Fruit fly (Drosophila melanogaster): ENCODE data around the gene CG15533.

The CG15533 gene

dm6 chr3R:30428459-30428858, at the start of gene CG15533:
Gene CG15533, plus strand, starts transcription at chr3R:30428820.
- no peak for TF ChIP-seq CG11617 (GFP tag; optimal IDR thresholded peaks at IDR 0.05)
- no peak for TF ChIP-seq cic (GFP tag; optimal IDR thresholded peaks at IDR 0.05)
- no peak for TF ChIP-seq toe (GFP tag; optimal IDR thresholded peaks at IDR 0.05)
- no peak for TF ChIP-seq bab1 (GFP tag; optimal IDR thresholded peaks at IDR 0.05)
- no peak for TF ChIP-seq Crg-1 (GFP tag; optimal IDR thresholded peaks at IDR 0.05)
- no peak for TF ChIP-seq Hr96 (GFP tag; optimal IDR thresholded peaks at IDR 0.05)
- no peak for TF ChIP-seq CG5204 (GFP tag; optimal IDR thresholded peaks at IDR 0.05)
- TF ChIP-seq CG14711 (tag; optimal IDR thresholded peaks at IDR 0.05): no peak
- no peak for TF ChIP-seq CG7101 (tag; optimal IDR thresholded peaks at IDR 0.05)
- TF ChIP-seq Clk (GFP tag; optimal IDR thresholded peaks at IDR 0.05): no peak
- no peak for TF ChIP-seq pad (GFP tag; optimal IDR thresholded peaks at IDR 0.05)
- no peak for TF ChIP-seq CG12768 (GFP tag; optimal IDR thresholded peaks at IDR 0.05)
- no peak for TF ChIP-seq tj (GFP tag; optimal IDR thresholded peaks at IDR 0.05)
- TF ChIP-seq ovo (GFP tag; optimal IDR thresholded peaks at IDR 0.05): no peak
- no peak for TF ChIP-seq Mnt (GFP tag; optimal IDR thresholded peaks at IDR 0.05)
- no peak for TF ChIP-seq kay (GFP tag; ENCODE audit: borderline replicate concordance)
- no peak for TF ChIP-seq CG1620 (GFP tag; optimal IDR thresholded peaks at IDR 0.05)
- no peak for TF ChIP-seq cnc (optimal IDR thresholded peaks at IDR 0.05)
- TF ChIP-seq CG7045 (GFP tag; optimal IDR thresholded peaks at IDR 0.05): no peak

- TF ChIP-seq CG11617 (GFP tag; optimal IDR thresholded peaks at IDR 0.05): no peak
- no peak for TF ChIP-seq cnc (optimal IDR thresholded peaks at IDR 0.05)
- TF ChIP-seq CG33017 (tag; optimal IDR thresholded peaks at IDR 0.05): no peak
- no peak for TF ChIP-seq toe (GFP tag; optimal IDR thresholded peaks at IDR 0.05)
- no peak for TF ChIP-seq ovo (GFP tag; optimal IDR thresholded peaks at IDR 0.05)
Observed at dm6 chr3R:30383181-30383580, 45.4 kb upstream of the CG15533 start.

dm6 chr3R:30385531-30385930, 43.1 kb upstream of the CG15533 start:
- no peak for TF ChIP-seq pad (GFP tag; optimal IDR thresholded peaks at IDR 0.05)
- no peak for TF ChIP-seq toe (GFP tag; optimal IDR thresholded peaks at IDR 0.05)
- TF ChIP-seq ovo (GFP tag; optimal IDR thresholded peaks at IDR 0.05): no peak
- TF ChIP-seq cic (GFP tag; optimal IDR thresholded peaks at IDR 0.05): peak; percentile 68
- TF ChIP-seq CG7045 (GFP tag; optimal IDR thresholded peaks at IDR 0.05): no peak
- TF ChIP-seq Mnt (GFP tag; optimal IDR thresholded peaks at IDR 0.05): peak; percentile 6

dm6 chr3R:30386759-30387437, 41.7 kb upstream of the CG15533 start:
- TF ChIP-seq bab1 (GFP tag; optimal IDR thresholded peaks at IDR 0.05) (peak; percentile 61), kay (GFP tag; ENCODE audit: borderline replicate concordance) (peak; percentile 56), CG14711 (tag; optimal IDR thresholded peaks at IDR 0.05) (peak; percentile 25), CG11617 (GFP tag; optimal IDR thresholded peaks at IDR 0.05) (peak; percentile 28), Hr96 (GFP tag; optimal IDR thresholded peaks at IDR 0.05) (no peak), CG33017 (tag; optimal IDR thresholded peaks at IDR 0.05) (peak; percentile 44), cnc (optimal IDR thresholded peaks at IDR 0.05) (no peak), Mnt (GFP tag; optimal IDR thresholded peaks at IDR 0.05) (peak; percentile 91), ovo (GFP tag; optimal IDR thresholded peaks at IDR 0.05) (peak; percentile 100), pad (GFP tag; optimal IDR thresholded peaks at IDR 0.05) (peak; percentile 96), CG12768 (GFP tag; optimal IDR thresholded peaks at IDR 0.05) (peak; percentile 73), CG7101 (tag; optimal IDR thresholded peaks at IDR 0.05) (peak; percentile 6), tj (GFP tag; optimal IDR thresholded peaks at IDR 0.05) (no peak), cic (GFP tag; optimal IDR thresholded peaks at IDR 0.05) (peak; percentile 64)

dm6 chr3R:30387515-30388178, 41.0 kb upstream of the CG15533 start, which contains the start of the genes Fer2LCH and Fer1HCH:
Gene Fer2LCH, plus strand, starts transcription at chr3R:30387804.
Gene Fer1HCH, minus strand, starts transcription at chr3R:30388178.
- TF ChIP-seq cnc (optimal IDR thresholded peaks at IDR 0.05) (no peak), Mnt (GFP tag; optimal IDR thresholded peaks at IDR 0.05) (peak; percentile 40), Crg-1 (GFP tag; optimal IDR thresholded peaks at IDR 0.05) (no peak), CG33017 (tag; optimal IDR thresholded peaks at IDR 0.05) (no peak), ovo (GFP tag; optimal IDR thresholded peaks at IDR 0.05) (peak; percentile 68), CG12768 (GFP tag; optimal IDR thresholded peaks at IDR 0.05) (no peak)

- TF ChIP-seq CG7045 (GFP tag; optimal IDR thresholded peaks at IDR 0.05): peak; percentile 97
- peak; percentile 90 for TF ChIP-seq CG7101 (tag; optimal IDR thresholded peaks at IDR 0.05)
- TF ChIP-seq CG14711 (tag; optimal IDR thresholded peaks at IDR 0.05): peak; percentile 90
- peak; percentile 84 for TF ChIP-seq bab1 (GFP tag; optimal IDR thresholded peaks at IDR 0.05)
- peak; percentile 99 for TF ChIP-seq kay (GFP tag; ENCODE audit: borderline replicate concordance)
- peak; percentile 94 for TF ChIP-seq Hr96 (GFP tag; optimal IDR thresholded peaks at IDR 0.05)
- TF ChIP-seq CG12768 (GFP tag; optimal IDR thresholded peaks at IDR 0.05): peak; percentile 94
- peak; percentile 72 for TF ChIP-seq CG1620 (GFP tag; optimal IDR thresholded peaks at IDR 0.05)
- TF ChIP-seq pad (GFP tag; optimal IDR thresholded peaks at IDR 0.05): peak; percentile 85
- peak; percentile 68 for TF ChIP-seq Crg-1 (GFP tag; optimal IDR thresholded peaks at IDR 0.05)
- peak; percentile 88 for TF ChIP-seq CG33017 (tag; optimal IDR thresholded peaks at IDR 0.05)
- peak; percentile 96 for TF ChIP-seq toe (GFP tag; optimal IDR thresholded peaks at IDR 0.05)
- TF ChIP-seq Mnt (GFP tag; optimal IDR thresholded peaks at IDR 0.05): peak; percentile 65
- TF ChIP-seq cic (GFP tag; optimal IDR thresholded peaks at IDR 0.05): peak; percentile 10
- peak; percentile 85 for TF ChIP-seq tj (GFP tag; optimal IDR thresholded peaks at IDR 0.05)
- peak; percentile 95 for TF ChIP-seq Clk (GFP tag; optimal IDR thresholded peaks at IDR 0.05)
- TF ChIP-seq ovo (GFP tag; optimal IDR thresholded peaks at IDR 0.05): peak; percentile 58
- TF ChIP-seq cnc (optimal IDR thresholded peaks at IDR 0.05): peak in 1 of 2 experiments; percentile 11
- peak; percentile 98 for TF ChIP-seq CG11617 (GFP tag; optimal IDR thresholded peaks at IDR 0.05)
- TF ChIP-seq CG5204 (GFP tag; optimal IDR thresholded peaks at IDR 0.05): peak; percentile 97
Observed at dm6 chr3R:30388215-30388871, 40.3 kb upstream of the CG15533 start.
